Worm (Caenorhabditis elegans) whole organism, young adult: Measurements from ENCODE around the gene nmad-1.

Source experiments
- C06A6.2 ChIP-seq: fragments of 200-800 bp; sonication (Bioruptor generic); conservative IDR thresholded peaks from 2 replicates; pipeline ENCODE4 v1.3.6; 2022; ENCODE audit warnings: missing genetic modification characterization, missing compliant biosample characterization
- C17E4.6 ChIP-seq: fragments of 200-800 bp; sonication (Bioruptor generic); IDR thresholded peaks from 2 replicates; pipeline ENCODE4 v1.3.6; 2022; ENCODE audit warnings: missing genetic modification reagents, missing genetic modification characterization, missing compliant biosample characterization
- F22D6.2 ChIP-seq: sonication (generic microtip); optimal IDR thresholded peaks from 2 replicates; lab custom pipeline; 2016; ENCODE audit warnings: mild to moderate bottlenecking, missing genetic modification characterization, missing compliant biosample characterization
- F23B12.7 ChIP-seq: sonication (generic microtip); optimal IDR thresholded peaks from 2 replicates; lab custom pipeline; 2017; ENCODE audit warnings: missing genetic modification characterization, mild to moderate bottlenecking, missing compliant biosample characterization, antibody characterized with exemption, moderate library complexity; ENCODE audit not compliant: insufficient read depth
- F37B4.10 ChIP-seq: fragments of 200-800 bp; sonication (Bioruptor generic); IDR thresholded peaks from 2 replicates; pipeline ENCODE4 v1.3.6; 2022; ENCODE audit warnings: missing genetic modification characterization, missing compliant biosample characterization
- F39B2.1 ChIP-seq: fragments of 200-800 bp; sonication (Bioruptor generic); IDR thresholded peaks from 2 replicates; pipeline ENCODE4 v1.3.6; 2022; ENCODE audit warnings: missing genetic modification reagents, missing genetic modification characterization, missing compliant biosample characterization
- F49E8.2 ChIP-seq: sonication (generic microtip); optimal IDR thresholded peaks from 3 replicates; lab custom pipeline; 2017; ENCODE audit warnings: missing genetic modification characterization, mild to moderate bottlenecking, missing compliant biosample characterization, antibody characterized with exemption, moderate library complexity; ENCODE audit not compliant: insufficient read depth
- F57C9.4 ChIP-seq: sonication (generic microtip); optimal IDR thresholded peaks from 2 replicates; lab custom pipeline; 2017; ENCODE audit warnings: mild to moderate bottlenecking, missing genetic modification characterization, missing compliant biosample characterization
- T26A5.8 ChIP-seq: sonication (generic microtip); optimal IDR thresholded peaks from 2 replicates; lab custom pipeline; 2016; ENCODE audit warnings: missing genetic modification characterization, missing compliant biosample characterization
- Y95B8A.8 ChIP-seq: fragments of 200-800 bp; sonication (Bioruptor generic); IDR thresholded peaks from 2 replicates; pipeline ENCODE4 v1.3.6; 2022; ENCODE audit warnings: missing genetic modification reagents, missing genetic modification characterization, missing compliant biosample characterization
- ZK185.1 ChIP-seq: sonication (generic microtip); optimal IDR thresholded peaks from 2 replicates; lab custom pipeline; 2016; ENCODE audit warnings: mild to moderate bottlenecking, missing genetic modification characterization, missing compliant biosample characterization; ENCODE audit not compliant: poor library complexity, severe bottlenecking
- ama-1 ChIP-seq, 3 experiments: fragments of 150-350 bp in 1 of 3; sonication (generic microtip) in 2 of 3; optimal IDR thresholded peaks; 2 replicates each; lab custom pipeline; 2014 to 2018; ENCODE audit warnings: missing biosample characterization in 2 of 3, missing genetic modification characterization in 2 of 3, missing genetic modification reagents in 2 of 3
- attf-6 ChIP-seq: fragments of 200-800 bp; sonication (Bioruptor generic); IDR thresholded peaks from 2 replicates; pipeline ENCODE4 v1.3.6; 2022; ENCODE audit warnings: missing genetic modification reagents, missing genetic modification characterization, missing compliant biosample characterization
- bed-1 ChIP-seq: fragments of 200-800 bp; sonication (Bioruptor generic); IDR thresholded peaks from 2 replicates; pipeline ENCODE4 v1.3.6; 2022; ENCODE audit warnings: missing genetic modification reagents, missing genetic modification characterization, missing compliant biosample characterization
- bed-2 ChIP-seq: fragments of 200-800 bp; sonication (Bioruptor generic); IDR thresholded peaks from 2 replicates; pipeline ENCODE4 v1.3.6; 2022; ENCODE audit warnings: missing genetic modification reagents, missing genetic modification characterization, missing compliant biosample characterization
- cebp-1 ChIP-seq, 2 experiments: fragments of 200-800 bp in 1 of 2; sonication (Bioruptor generic) in 1 of 2; sonication (generic microtip) in 1 of 2; IDR thresholded peaks in 1 of 2; optimal IDR thresholded peaks in 1 of 2; 2 replicates each; pipeline versions ENCODE4 v1.3.6 to Lab custom; 2017 to 2022; ENCODE audit warnings: missing compliant biosample characterization in 2 of 2, missing genetic modification characterization in 2 of 2, mild to moderate bottlenecking in 1 of 2, missing genetic modification reagents in 1 of 2, moderate library complexity in 1 of 2
- ceh-40 ChIP-seq: fragments of 200-800 bp; sonication (Bioruptor generic); IDR thresholded peaks from 2 replicates; pipeline ENCODE4 v1.3.6; 2022; ENCODE audit warnings: missing genetic modification characterization, missing compliant biosample characterization
- ceh-91 ChIP-seq: fragments of 200-800 bp; sonication (Bioruptor generic); IDR thresholded peaks from 2 replicates; pipeline ENCODE4 v1.3.6; 2022; ENCODE audit warnings: missing genetic modification reagents, missing genetic modification characterization, missing compliant biosample characterization
- dpff-1 ChIP-seq: sonication (generic microtip); optimal IDR thresholded peaks from 2 replicates; lab custom pipeline; 2017; ENCODE audit warnings: mild to moderate bottlenecking, missing genetic modification characterization, missing compliant biosample characterization
- ekl-4 ChIP-seq: fragments of 200-800 bp; sonication (Bioruptor generic); IDR thresholded peaks from 2 replicates; pipeline ENCODE4 v1.3.6; 2022; ENCODE audit warnings: missing genetic modification reagents, missing genetic modification characterization, missing compliant biosample characterization
- fkh-3 ChIP-seq: sonication (generic microtip); optimal IDR thresholded peaks from 2 replicates; lab custom pipeline; 2016; ENCODE audit warnings: mild to moderate bottlenecking, missing genetic modification characterization, missing compliant biosample characterization
- hrde-1 ChIP-seq: sonication (generic microtip); optimal IDR thresholded peaks from 2 replicates; lab custom pipeline; 2016; ENCODE audit warnings: missing genetic modification characterization, mild to moderate bottlenecking, missing compliant biosample characterization, moderate library complexity, missing genotype, missing genetic modification reagents, borderline replicate concordance
- hsf-1 ChIP-seq: fragments of 200-800 bp; sonication (Bioruptor generic); IDR thresholded peaks from 2 replicates; pipeline ENCODE4 v1.3.6; 2022; ENCODE audit warnings: missing genetic modification reagents, missing genetic modification characterization, missing compliant biosample characterization
- let-526 ChIP-seq: fragments of 200-800 bp; sonication (Bioruptor generic); IDR thresholded peaks from 2 replicates; pipeline ENCODE4 v1.3.6; 2022; ENCODE audit warnings: missing genetic modification reagents, missing genetic modification characterization, missing compliant biosample characterization
- let-607 ChIP-seq, 2 experiments: fragments of 200-800 bp in 1 of 2; sonication (Bioruptor generic) in 1 of 2; sonication (generic microtip) in 1 of 2; optimal IDR thresholded peaks; 2 replicates each; lab custom pipeline; 2016 to 2018; ENCODE audit warnings: mild to moderate bottlenecking in 2 of 2, missing compliant biosample characterization in 2 of 2, missing genetic modification characterization in 2 of 2, moderate library complexity in 2 of 2, missing genotype in 1 of 2
- lin-40 ChIP-seq: sonication (generic microtip); optimal IDR thresholded peaks from 2 replicates; lab custom pipeline; 2016; ENCODE audit warnings: missing genetic modification characterization, mild to moderate bottlenecking, missing compliant biosample characterization, missing genotype, missing genetic modification reagents
- lir-1 ChIP-seq: fragments of 200-800 bp; sonication (Bioruptor generic); conservative IDR thresholded peaks from 2 replicates; pipeline ENCODE4 v1.3.6; 2022; ENCODE audit warnings: missing genetic modification reagents, missing genetic modification characterization, missing compliant biosample characterization
- lsl-1 ChIP-seq: fragments of 200-800 bp; sonication (Bioruptor generic); optimal IDR thresholded peaks from 2 replicates; lab custom pipeline; 2018; ENCODE audit warnings: mild to moderate bottlenecking, missing genetic modification characterization, moderate library complexity, missing compliant biosample characterization
- lsy-27 ChIP-seq: sonication (generic microtip); optimal IDR thresholded peaks from 2 replicates; lab custom pipeline; 2017; ENCODE audit warnings: missing genetic modification characterization, mild to moderate bottlenecking, missing compliant biosample characterization, antibody characterized with exemption, missing genotype, borderline replicate concordance; ENCODE audit not compliant: insufficient read depth
- madf-10 ChIP-seq: sonication (generic microtip); optimal IDR thresholded peaks from 2 replicates; lab custom pipeline; 2016; ENCODE audit warnings: mild to moderate bottlenecking, missing genetic modification characterization, missing compliant biosample characterization
- madf-6 ChIP-seq: fragments of 200-800 bp; sonication (Bioruptor generic); IDR thresholded peaks from 2 replicates; pipeline ENCODE4 v1.3.6; 2022; ENCODE audit warnings: missing genetic modification reagents, missing genetic modification characterization, missing compliant biosample characterization
- mcd-1 ChIP-seq: fragments of 200-800 bp; sonication (Bioruptor generic); IDR thresholded peaks from 2 replicates; pipeline ENCODE4 v1.3.6; 2022; ENCODE audit warnings: missing genetic modification reagents, missing genetic modification characterization, missing compliant biosample characterization
- nhr-120 ChIP-seq: fragments of 200-800 bp; sonication (Bioruptor generic); IDR thresholded peaks from 2 replicates; pipeline ENCODE4 v1.3.6; 2022; ENCODE audit warnings: missing genetic modification characterization, missing compliant biosample characterization
- nhr-27 ChIP-seq: fragments of 200-800 bp; sonication (Bioruptor generic); optimal IDR thresholded peaks from 2 replicates; lab custom pipeline; 2018; ENCODE audit warnings: mild to moderate bottlenecking, missing genetic modification characterization, moderate library complexity, missing compliant biosample characterization
- pbrm-1 ChIP-seq: fragments of 200-800 bp; sonication (Bioruptor generic); IDR thresholded peaks from 2 replicates; pipeline ENCODE4 v1.3.6; 2022; ENCODE audit warnings: missing genetic modification reagents, missing genetic modification characterization, missing compliant biosample characterization
- rcor-1 ChIP-seq: fragments of 200-800 bp; sonication (Bioruptor generic); IDR thresholded peaks from 2 replicates; pipeline ENCODE4 v1.3.6; 2022; ENCODE audit warnings: missing genetic modification reagents, missing genetic modification characterization, missing compliant biosample characterization
- rec-8 ChIP-seq, 2 experiments: sonication (generic microtip); optimal IDR thresholded peaks; 2 replicates each; lab custom pipeline; 2016; ENCODE audit warnings: mild to moderate bottlenecking in 2 of 2, missing genetic modification characterization in 2 of 2, missing genetic modification reagents in 2 of 2, missing genotype in 2 of 2, missing biosample characterization in 1 of 2, missing compliant biosample characterization in 1 of 2, moderate library complexity in 1 of 2
- repo-1 ChIP-seq: sonication (generic microtip); optimal IDR thresholded peaks from 2 replicates; lab custom pipeline; 2017; ENCODE audit warnings: mild to moderate bottlenecking, missing genetic modification characterization, missing compliant biosample characterization
- somi-1 ChIP-seq: fragments of 200-800 bp; sonication (Bioruptor generic); optimal IDR thresholded peaks from 2 replicates; lab custom pipeline; 2018; ENCODE audit warnings: mild to moderate bottlenecking, missing genetic modification characterization, missing compliant biosample characterization
- tlf-1 ChIP-seq: fragments of 200-800 bp; sonication (Bioruptor generic); optimal IDR thresholded peaks from 2 replicates; lab custom pipeline; 2018; ENCODE audit warnings: mild to moderate bottlenecking, missing genetic modification characterization, missing compliant biosample characterization
- zfh-2 ChIP-seq: fragments of 200-800 bp; sonication (Bioruptor generic); conservative IDR thresholded peaks from 2 replicates; pipeline ENCODE4 v1.3.6; 2022; ENCODE audit warnings: missing genetic modification reagents, missing genetic modification characterization, missing compliant biosample characterization
- ztf-22 ChIP-seq: fragments of 200-800 bp; sonication (Bioruptor generic); optimal IDR thresholded peaks from 2 replicates; lab custom pipeline; 2018; ENCODE audit warnings: mild to moderate bottlenecking, missing genetic modification characterization, moderate library complexity, missing compliant biosample characterization
- ztf-28 ChIP-seq: fragments of 200-800 bp; sonication (Bioruptor generic); IDR thresholded peaks from 2 replicates; pipeline ENCODE4 v1.3.6; 2022; ENCODE audit warnings: missing genetic modification reagents, missing genetic modification characterization, missing compliant biosample characterization
- ztf-6 ChIP-seq: fragments of 200-800 bp; sonication (Bioruptor generic); IDR thresholded peaks from 2 replicates; pipeline ENCODE4 v1.3.6; 2022; ENCODE audit warnings: missing genetic modification reagents, missing genetic modification characterization, missing compliant biosample characterization

nmad-1 gene

ce11 chrIII:5557246-5557819 lies 2.6 kb upstream of the nmad-1 start, which contains the start of gene rpc-2 (continued):
- TF ChIP-seq let-607 (tag; optimal IDR thresholded peaks at IDR 0.05; lab: Kevin White, UChicago): no peak
- TF ChIP-seq somi-1 (GFP tag; lab: Kevin White, UChicago): no peak
- TF ChIP-seq F22D6.2: no peak
- peak; percentile 72 for TF ChIP-seq hsf-1 (GFP tag; lab: Robert Waterston, UW)
- TF ChIP-seq F23B12.7: no peak
- TF ChIP-seq fkh-3 (tag; lab: Kevin White, UChicago): peak; percentile 32
- TF ChIP-seq ekl-4 (GFP tag; lab: Robert Waterston, UW): peak; percentile 51
- no peak for TF ChIP-seq ztf-6
- TF ChIP-seq nhr-27 (tag; lab: Kevin White, UChicago): peak; percentile 1
- TF ChIP-seq C17E4.6 (GFP tag; lab: Robert Waterston, UW): no peak
- TF ChIP-seq zfh-2 (GFP tag; lab: Robert Waterston, UW): peak; percentile 43; the same call in 1 of the 2 replicates
- peak; percentile 26 for TF ChIP-seq madf-10
- 0 out of 2 replicates have a peak, but pooled peaks have one; percentile 39 for TF ChIP-seq C06A6.2
- peak; percentile 52 for TF ChIP-seq ama-1 (optimal IDR thresholded peaks at IDR 0.05; lab: Kevin White, UChicago)
- no peak for TF ChIP-seq ama-1 (GFP tag; optimal IDR thresholded peaks at IDR 0.05; lab: Kevin White, UChicago)
- TF ChIP-seq T26A5.8 (tag; lab: Kevin White, UChicago): peak; percentile 28
- TF ChIP-seq ZK185.1 (tag; lab: Kevin White, UChicago): no peak
- no peak for TF ChIP-seq hrde-1

- TF ChIP-seq F57C9.4 (tag; lab: Kevin White, UChicago): no peak
- peak; percentile 11; the same call in 1 of the 2 replicates for TF ChIP-seq madf-6 (GFP tag; lab: Robert Waterston, UW)
- TF ChIP-seq fkh-3 (tag; lab: Kevin White, UChicago): no peak
- peak; percentile 44 for TF ChIP-seq ztf-22 (GFP tag; lab: Kevin White, UChicago)
- TF ChIP-seq ceh-91: no peak
- TF ChIP-seq somi-1 (GFP tag; lab: Kevin White, UChicago): no peak
- TF ChIP-seq lsy-27 (tag; lab: Kevin White, UChicago): no peak
- no peak for TF ChIP-seq lsl-1 (GFP tag; lab: Kevin White, UChicago)
- no peak for TF ChIP-seq ama-1 (optimal IDR thresholded peaks at IDR 0.05; lab: Kevin White, UChicago)
- TF ChIP-seq ama-1 (GFP tag; optimal IDR thresholded peaks at IDR 0.05; lab: Kevin White, UChicago): no peak
- TF ChIP-seq tlf-1: peak; percentile 48
- no peak for TF ChIP-seq F49E8.2
- TF ChIP-seq F39B2.1 (GFP tag; lab: Robert Waterston, UW): no peak
- 0 out of 2 replicates have a peak, but pooled peaks have one; percentile 48 for TF ChIP-seq let-526 (GFP tag; lab: Robert Waterston, UW)
- TF ChIP-seq attf-6 (GFP tag; lab: Robert Waterston, UW): no peak
- no peak for TF ChIP-seq nhr-120 (GFP tag; lab: Robert Waterston, UW)
- 0 out of 2 replicates have a peak, but pooled peaks have one; percentile 17 for TF ChIP-seq cebp-1 (GFP tag; IDR thresholded peaks at IDR 0.05; lab: Robert Waterston, UW)
- peak; percentile 64 for TF ChIP-seq cebp-1 (tag; optimal IDR thresholded peaks at IDR 0.05; lab: Kevin White, UChicago)
- TF ChIP-seq F23B12.7: peak; percentile 20
- TF ChIP-seq rec-8 (tag; optimal IDR thresholded peaks at IDR 0.05; lab: Kevin White, UChicago): no peak
- TF ChIP-seq repo-1 (tag; lab: Kevin White, UChicago): peak; percentile 19
- 0 out of 2 replicates have a peak, but pooled peaks have one; percentile 10 for TF ChIP-seq lir-1 (GFP tag; lab: Robert Waterston, UW)
- no peak for TF ChIP-seq pbrm-1 (GFP tag; lab: Robert Waterston, UW)
- no peak for TF ChIP-seq bed-2 (GFP tag; lab: Robert Waterston, UW)
- peak; percentile 23; the same call in 1 of the 2 replicates for TF ChIP-seq mcd-1
- 0 out of 2 replicates have a peak, but pooled peaks have one; percentile 53 for TF ChIP-seq Y95B8A.8
- TF ChIP-seq rcor-1 (GFP tag; lab: Robert Waterston, UW): no peak
- TF ChIP-seq ztf-28 (GFP tag; lab: Robert Waterston, UW): no peak
- no peak for TF ChIP-seq bed-1 (GFP tag; lab: Robert Waterston, UW)
- TF ChIP-seq dpff-1 (tag; lab: Kevin White, UChicago): no peak
- no peak for TF ChIP-seq ceh-40 (GFP tag; lab: Robert Waterston, UW)
- no peak for TF ChIP-seq F37B4.10 (GFP tag; lab: Robert Waterston, UW)
- peak; percentile 26 for TF ChIP-seq lin-40 (tag; lab: Kevin White, UChicago)
Observed at ce11 chrIII:5553098-5553497, 1.6 kb downstream of the nmad-1 start.
